Worm (Caenorhabditis elegans) whole organism, L2 larva: ENCODE results near the gene srz-37.

Experiments
- elt-3 ChIP-seq: sonication (generic microtip); optimal IDR thresholded peaks from 2 replicates; lab custom pipeline; 2017; ENCODE audit warnings: missing biosample characterization, missing genetic modification characterization
- nhr-11 ChIP-seq: fragments of 150-350 bp; optimal IDR thresholded peaks from 2 replicates; lab custom pipeline; 2014; ENCODE audit warnings: missing biosample characterization, missing genetic modification characterization

ce11 chrIV:3514467-3514866 is 32.8 kb upstream of the srz-37 start, which contains the start of gene tsg-101:
- no peak for TF ChIP-seq nhr-11 (tag; lab: Kevin White, UChicago)
- no peak for TF ChIP-seq elt-3 (tag; lab: Kevin White, UChicago)
